Worm (Caenorhabditis elegans): ENCODE data around the gene VC5.2.

Gene VC5.2

DNA sequence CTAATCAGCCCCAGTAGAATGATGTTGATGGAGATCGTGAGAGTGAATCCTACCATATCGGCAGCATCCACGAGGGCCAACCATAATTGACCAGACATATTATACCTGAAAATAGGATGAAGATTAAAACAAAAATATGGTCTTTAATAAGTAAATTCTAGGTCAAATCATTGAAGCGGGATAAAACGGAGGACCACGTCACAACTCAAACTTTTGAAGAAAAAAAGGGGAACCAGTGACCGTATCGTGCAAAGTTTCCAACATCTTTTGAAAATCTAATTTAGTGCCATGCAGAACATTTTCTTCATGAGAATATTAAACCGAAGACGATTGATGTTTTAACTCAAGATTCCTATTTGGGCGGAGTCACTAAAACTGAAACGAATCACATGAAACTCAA is 52.6 kb downstream of the VC5.2 start, which contains the start of gene str-112:
str-112 (minus strand) TSS at position 101 of the 400 bp plus-strand sequence.
- TF ChIP-seq pha-4 (tag; optimal IDR thresholded peaks at IDR 0.05) (no peak), nhr-11 (tag; optimal IDR thresholded peaks at IDR 0.05) (no peak), ceh-14 (tag; optimal IDR thresholded peaks at IDR 0.05) (no peak), nfya-1 (tag; optimal IDR thresholded peaks at IDR 0.05) (no peak), eyg-1 (tag; optimal IDR thresholded peaks at IDR 0.05) (no peak), lin-11 (tag; optimal IDR thresholded peaks at IDR 0.05) (no peak), Y22D7AL.16 (tag; optimal IDR thresholded peaks at IDR 0.05) (no peak), dmd-4 (tag; optimal IDR thresholded peaks at IDR 0.05; ENCODE audit: borderline replicate concordance) (no peak), pros-1 (tag; optimal IDR thresholded peaks at IDR 0.05) (no peak), elt-4 (tag; optimal IDR thresholded peaks at IDR 0.05) (no peak), ceh-18 (tag; optimal IDR thresholded peaks at IDR 0.05) (no peak), pqm-1 (tag; optimal IDR thresholded peaks at IDR 0.05) (no peak), unc-86 (tag; optimal IDR thresholded peaks at IDR 0.05) (no peak), hlh-15 (tag; optimal IDR thresholded peaks at IDR 0.05) (no peak), ref-2 (tag; optimal IDR thresholded peaks at IDR 0.05) (no peak), elt-2 (tag; optimal IDR thresholded peaks at IDR 0.05) (no peak), C08G9.2 (tag; optimal IDR thresholded peaks at IDR 0.05) (no peak), madf-2 (tag; optimal IDR thresholded peaks at IDR 0.05) (no peak), ahr-1 (tag; optimal IDR thresholded peaks at IDR 0.05) (no peak)
